Fruit fly (Drosophila melanogaster) whole organism, adult: Measurements from ENCODE around the gene Arl8.

Source experiments
- CG11617 ChIP-seq: fragments of 200-800 bp; sonication (Bioruptor generic); optimal IDR thresholded peaks from 2 replicates; lab custom pipeline; 2017; ENCODE audit warnings: mild to moderate bottlenecking, missing biosample characterization, missing genetic modification reagents, missing genetic modification characterization
- CG12768 ChIP-seq: fragments of 200-800 bp; sonication (Bioruptor generic); optimal IDR thresholded peaks from 2 replicates; lab custom pipeline; 2017; ENCODE audit warnings: missing biosample characterization, missing genetic modification characterization, mild to moderate bottlenecking, moderate library complexity, missing genetic modification reagents
- CG14711 ChIP-seq: fragments of 200-800 bp; sonication (Bioruptor generic); optimal IDR thresholded peaks from 2 replicates; lab custom pipeline; 2018; ENCODE audit warnings: missing biosample characterization, mild to moderate bottlenecking, missing genetic modification characterization, moderate library complexity
- CG1620 ChIP-seq: fragments of 200-800 bp; sonication (Bioruptor generic); optimal IDR thresholded peaks from 2 replicates; lab custom pipeline; 2016; ENCODE audit warnings: missing biosample characterization, missing genetic modification characterization
- CG33017 ChIP-seq: fragments of 200-800 bp; sonication (Bioruptor generic); optimal IDR thresholded peaks from 2 replicates; lab custom pipeline; 2018; ENCODE audit warnings: missing biosample characterization, mild to moderate bottlenecking, missing genetic modification characterization, moderate library complexity
- CG5204 ChIP-seq: fragments of 200-800 bp; sonication (Bioruptor generic); optimal IDR thresholded peaks from 2 replicates; lab custom pipeline; 2016; ENCODE audit warnings: missing biosample characterization, missing genetic modification characterization
- CG7045 ChIP-seq: fragments of 200-800 bp; sonication (Bioruptor generic); optimal IDR thresholded peaks from 2 replicates; lab custom pipeline; 2017; ENCODE audit warnings: missing biosample characterization, mild to moderate bottlenecking, missing genetic modification characterization
- CG7101 ChIP-seq: fragments of 200-800 bp; sonication (Bioruptor generic); optimal IDR thresholded peaks from 2 replicates; lab custom pipeline; 2018; ENCODE audit warnings: missing biosample characterization, mild to moderate bottlenecking, missing genetic modification characterization, moderate library complexity
- Clk ChIP-seq: fragments of 200-800 bp; sonication (Bioruptor generic); optimal IDR thresholded peaks from 2 replicates; lab custom pipeline; 2017; ENCODE audit warnings: missing biosample characterization, missing genetic modification characterization
- Crg-1 ChIP-seq: fragments of 200-800 bp; sonication (Bioruptor generic); optimal IDR thresholded peaks from 2 replicates; lab custom pipeline; 2016; ENCODE audit warnings: missing biosample characterization, missing genetic modification characterization
- Hr96 ChIP-seq: fragments of 200-800 bp; sonication (Bioruptor generic); optimal IDR thresholded peaks from 2 replicates; lab custom pipeline; 2016; ENCODE audit warnings: missing biosample characterization, missing genetic modification characterization
- Mnt ChIP-seq: fragments of 200-800 bp; sonication (Bioruptor generic); optimal IDR thresholded peaks from 2 replicates; lab custom pipeline; 2016; ENCODE audit warnings: missing biosample characterization, mild to moderate bottlenecking, missing genetic modification characterization
- bab1 ChIP-seq: fragments of 200-800 bp; sonication (Bioruptor generic); optimal IDR thresholded peaks from 3 replicates; lab custom pipeline; 2019; ENCODE audit warnings: missing biosample characterization, mild to moderate bottlenecking, missing genetic modification characterization, moderate library complexity
- cic ChIP-seq: fragments of 200-800 bp; sonication (Bioruptor generic); optimal IDR thresholded peaks from 2 replicates; lab custom pipeline; 2017; ENCODE audit warnings: missing biosample characterization, mild to moderate bottlenecking, missing genetic modification characterization, moderate library complexity
- cnc ChIP-seq, 2 experiments: fragments of >200 bp; optimal IDR thresholded peaks; 2 replicates each; lab custom pipeline; 2017
- kay ChIP-seq: fragments of 200-800 bp; sonication (Bioruptor generic); peaks from one replicate; lab custom pipeline; 2016; ENCODE audit warnings: missing biosample characterization, missing genetic modification characterization, borderline replicate concordance
- ovo ChIP-seq: fragments of 200-800 bp; sonication (Bioruptor generic); optimal IDR thresholded peaks from 2 replicates; lab custom pipeline; 2016; ENCODE audit warnings: missing biosample characterization, missing genetic modification characterization
- pad ChIP-seq: fragments of 200-800 bp; sonication (Bioruptor generic); optimal IDR thresholded peaks from 3 replicates; lab custom pipeline; 2017; ENCODE audit warnings: missing biosample characterization, missing genetic modification characterization, mild to moderate bottlenecking, moderate library complexity, missing genetic modification reagents
- tj ChIP-seq: fragments of 200-800 bp; sonication (Bioruptor generic); optimal IDR thresholded peaks from 3 replicates; lab custom pipeline; 2017; ENCODE audit warnings: missing biosample characterization, mild to moderate bottlenecking, missing genetic modification characterization, moderate library complexity
- toe ChIP-seq: fragments of 200-800 bp; sonication (Bioruptor generic); optimal IDR thresholded peaks from 2 replicates; lab custom pipeline; 2016; ENCODE audit warnings: missing biosample characterization, missing genetic modification characterization

The Arl8 gene

DNA sequence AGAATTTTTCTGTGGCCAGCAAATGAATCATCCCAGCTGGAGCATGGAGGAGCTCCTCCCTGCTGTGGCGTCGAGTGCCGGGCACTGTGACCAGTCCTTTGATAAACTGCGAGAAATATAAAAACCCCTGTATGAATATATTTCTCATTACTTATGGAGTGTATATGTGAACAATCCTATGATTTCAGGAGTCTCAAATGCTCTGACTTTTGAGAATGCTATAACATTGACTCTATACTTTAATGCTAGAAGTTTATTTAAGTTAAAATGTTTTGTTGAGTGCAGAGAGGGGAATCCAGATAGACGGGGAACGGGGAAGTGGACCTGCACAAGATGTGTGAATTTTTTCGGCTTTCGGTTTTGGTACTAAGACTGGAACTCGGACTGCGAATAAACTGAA is 15.7 kb downstream of the Arl8 start:
- TF ChIP-seq tj (no peak), bab1 (GFP tag; lab: Kevin White, UChicago) (no peak), CG12768 (GFP tag; lab: Kevin White, UChicago) (no peak), CG14711 (tag; lab: Kevin White, UChicago) (no peak), Crg-1 (no peak), CG5204 (no peak), cnc (optimal IDR thresholded peaks at IDR 0.05; lab: Kevin White, UChicago) (no peak), CG7045 (GFP tag; lab: Kevin White, UChicago) (no peak), Hr96 (GFP tag; lab: Kevin White, UChicago) (no peak), CG1620 (GFP tag; lab: Kevin White, UChicago) (no peak)

DNA sequence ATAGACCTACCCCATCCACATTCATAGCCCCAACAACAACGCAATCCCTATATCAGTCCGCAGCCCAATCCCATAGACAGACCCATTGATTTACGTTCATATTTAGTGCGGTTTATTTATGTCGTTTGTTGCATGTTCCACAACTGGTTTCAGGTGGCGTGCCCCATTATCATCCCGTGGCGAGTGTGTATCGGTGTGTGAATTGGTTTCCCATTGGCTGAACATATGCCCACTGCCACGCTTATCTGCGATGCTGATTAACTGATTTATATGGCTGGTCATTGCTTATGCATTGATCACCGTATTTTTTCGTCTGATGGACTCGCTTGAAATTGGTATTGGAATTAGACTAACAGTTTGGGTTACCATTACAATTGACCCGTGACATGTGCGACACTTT is 19.4 kb downstream of the Arl8 start:
- TF ChIP-seq CG12768 (GFP tag; lab: Kevin White, UChicago) (no peak), Clk (no peak)

DNA sequence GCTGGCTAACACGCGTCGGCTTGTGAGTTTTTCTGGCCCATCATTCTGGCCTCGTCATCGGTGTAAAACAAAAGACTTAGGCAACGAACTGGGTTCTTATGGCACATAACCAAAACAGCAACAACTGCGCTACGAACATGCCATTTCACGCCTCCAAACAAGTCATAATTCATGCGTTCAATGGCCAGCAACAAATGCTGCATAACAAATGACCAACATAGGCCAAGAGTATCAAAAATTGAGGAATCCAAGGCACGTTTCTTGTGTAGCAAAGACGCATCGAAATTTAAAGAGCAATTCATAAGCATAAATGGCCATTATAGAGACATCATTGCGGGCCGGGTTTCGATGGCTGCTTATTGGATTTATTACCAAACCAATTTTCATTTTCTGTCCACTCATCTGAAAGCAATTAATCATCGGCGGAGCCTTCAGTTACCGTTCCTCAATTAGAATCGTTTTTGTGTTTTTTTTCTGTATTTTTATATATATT is 20.5 kb downstream of the Arl8 start:
- TF ChIP-seq toe (GFP tag; lab: Kevin White, UChicago): no peak
- no peak for TF ChIP-seq CG11617 (GFP tag; lab: Kevin White, UChicago)
- no peak for TF ChIP-seq ovo (GFP tag; lab: Kevin White, UChicago)
- no peak for TF ChIP-seq CG1620 (GFP tag; lab: Kevin White, UChicago)
- TF ChIP-seq Hr96 (GFP tag; lab: Kevin White, UChicago): no peak
- TF ChIP-seq tj: no peak
- no peak for TF ChIP-seq CG7101 (tag; lab: Kevin White, UChicago)
- no peak for TF ChIP-seq cic (GFP tag; lab: Kevin White, UChicago)
- TF ChIP-seq CG7045 (GFP tag; lab: Kevin White, UChicago): no peak
- TF ChIP-seq Crg-1: no peak
- no peak for TF ChIP-seq CG5204
- no peak for TF ChIP-seq Mnt
- no peak for TF ChIP-seq kay (GFP tag; lab: Kevin White, UChicago)
- TF ChIP-seq pad (GFP tag; lab: Kevin White, UChicago): no peak
- no peak for TF ChIP-seq Clk
- no peak for TF ChIP-seq cnc (optimal IDR thresholded peaks at IDR 0.05; lab: Kevin White, UChicago)
- TF ChIP-seq CG33017 (tag; lab: Kevin White, UChicago): no peak
- no peak for TF ChIP-seq CG12768 (GFP tag; lab: Kevin White, UChicago)
- no peak for TF ChIP-seq CG14711 (tag; lab: Kevin White, UChicago)

DNA sequence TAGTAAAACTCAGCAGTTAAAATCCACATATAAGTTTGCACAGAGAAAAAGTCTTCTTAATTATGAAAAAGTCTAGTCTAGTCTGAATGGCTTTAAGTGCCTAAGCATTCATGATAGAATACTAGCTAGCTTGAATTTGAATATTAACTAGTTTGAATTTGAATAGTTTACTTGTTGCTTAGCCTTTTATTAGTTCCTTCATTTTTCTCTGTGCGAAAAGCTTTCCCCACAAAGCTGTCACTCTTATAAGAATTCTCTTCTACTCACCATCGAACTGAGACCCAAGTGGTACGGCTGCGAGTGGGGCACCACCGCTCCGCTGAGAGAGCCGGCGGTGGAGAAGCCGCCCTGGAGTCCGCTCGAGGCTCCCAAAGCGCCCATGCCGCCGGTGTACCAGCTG is 22.6 kb downstream of the Arl8 start:
- TF ChIP-seq cnc (optimal IDR thresholded peaks at IDR 0.05; lab: Kevin White, UChicago) (no peak), Mnt (no peak), ovo (GFP tag; lab: Kevin White, UChicago) (no peak), pad (GFP tag; lab: Kevin White, UChicago) (no peak), toe (GFP tag; lab: Kevin White, UChicago) (no peak), CG7045 (GFP tag; lab: Kevin White, UChicago) (no peak), CG12768 (GFP tag; lab: Kevin White, UChicago) (no peak), CG33017 (tag; lab: Kevin White, UChicago) (no peak), Crg-1 (no peak), Clk (no peak), cic (GFP tag; lab: Kevin White, UChicago) (no peak), CG1620 (GFP tag; lab: Kevin White, UChicago) (no peak), kay (GFP tag; lab: Kevin White, UChicago) (no peak)

DNA sequence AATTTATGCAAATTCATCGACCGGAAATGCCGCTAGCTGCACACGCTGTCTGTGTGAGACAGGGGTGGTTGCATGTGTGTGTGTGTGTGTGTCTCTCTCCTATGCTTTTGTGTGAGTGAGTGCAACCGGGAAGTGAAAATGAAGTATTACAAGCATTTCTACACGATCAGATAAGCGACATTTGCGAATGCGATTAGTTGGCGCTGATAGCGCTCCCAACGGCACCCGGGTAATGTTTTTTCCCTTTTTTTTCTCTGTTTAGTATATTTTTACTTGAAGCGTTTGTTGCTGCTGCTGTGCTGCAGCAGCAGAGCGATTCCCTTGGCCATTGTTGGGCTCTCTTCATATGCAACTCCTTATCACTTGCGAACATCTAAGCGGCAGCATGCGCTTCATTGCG is 23.6 kb downstream of the Arl8 start:
- no peak for TF ChIP-seq bab1 (GFP tag; lab: Kevin White, UChicago)
- no peak for TF ChIP-seq kay (GFP tag; lab: Kevin White, UChicago)
- TF ChIP-seq CG1620 (GFP tag; lab: Kevin White, UChicago): no peak
- TF ChIP-seq pad (GFP tag; lab: Kevin White, UChicago): no peak
- no peak for TF ChIP-seq Mnt

DNA sequence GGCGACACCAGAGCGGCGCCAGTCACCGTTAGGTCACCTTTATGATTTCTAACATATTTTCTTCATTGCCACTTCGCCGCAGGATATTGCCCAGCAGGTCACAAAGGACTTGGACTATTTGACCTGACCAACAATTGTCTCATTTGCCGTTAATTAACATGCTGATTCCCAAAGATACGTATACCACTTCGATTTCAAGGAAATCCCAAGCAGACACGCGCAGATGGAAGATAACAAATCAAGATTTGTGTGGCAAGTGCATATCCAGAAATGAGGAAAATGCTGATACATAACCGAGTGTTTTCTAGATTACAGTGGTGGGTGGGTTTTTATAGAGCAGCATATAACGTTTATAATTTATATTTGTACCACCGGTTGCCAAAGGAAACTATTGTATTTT is 24.8 kb downstream of the Arl8 start:
- TF ChIP-seq kay (GFP tag; lab: Kevin White, UChicago) (no peak), tj (no peak), CG7101 (tag; lab: Kevin White, UChicago) (no peak), Clk (no peak), cnc (optimal IDR thresholded peaks at IDR 0.05; lab: Kevin White, UChicago) (no peak), cic (GFP tag; lab: Kevin White, UChicago) (no peak), ovo (GFP tag; lab: Kevin White, UChicago) (no peak), Mnt (no peak), bab1 (GFP tag; lab: Kevin White, UChicago) (no peak), CG14711 (tag; lab: Kevin White, UChicago) (no peak), CG11617 (GFP tag; lab: Kevin White, UChicago) (no peak), CG5204 (no peak), pad (GFP tag; lab: Kevin White, UChicago) (no peak), Hr96 (GFP tag; lab: Kevin White, UChicago) (no peak), CG7045 (GFP tag; lab: Kevin White, UChicago) (no peak), CG33017 (tag; lab: Kevin White, UChicago) (no peak), CG12768 (GFP tag; lab: Kevin White, UChicago) (no peak)
